Fruit fly (Drosophila melanogaster): ENCODE data around the gene CG31121.

CG31121 gene

dm6 chr3R:24934542-24934941, 40.1 kb upstream of the CG31121 start:
- TF ChIP-seq Eip93F (GFP tag; optimal IDR thresholded peaks at IDR 0.05), result no peak
- TF ChIP-seq svp (GFP tag), result no peak
- no peak for TF ChIP-seq Sox15 (GFP tag; optimal IDR thresholded peaks at IDR 0.05)
- TF ChIP-seq CG34406 (GFP tag; optimal IDR thresholded peaks at IDR 0.05), result no peak
- no peak for TF ChIP-seq Eip78C (GFP tag)
- TF ChIP-seq CG8319 (GFP tag; optimal IDR thresholded peaks at IDR 0.05), result no peak
- no peak for TF ChIP-seq dsx (GFP tag; optimal IDR thresholded peaks at IDR 0.05; ENCODE audit: poor library complexity, severe bottlenecking)
- TF ChIP-seq Smox (GFP tag; optimal IDR thresholded peaks at IDR 0.05), result no peak
- no peak for TF ChIP-seq CG3919 (GFP tag; optimal IDR thresholded peaks at IDR 0.05)
- TF ChIP-seq esn (GFP tag; optimal IDR thresholded peaks at IDR 0.05), result no peak
- no peak for TF ChIP-seq ss (GFP tag; optimal IDR thresholded peaks at IDR 0.05)
- TF ChIP-seq Hr38 (GFP tag; optimal IDR thresholded peaks at IDR 0.05), result no peak
- TF ChIP-seq CG6163 (GFP tag; IDR thresholded peaks at IDR 0.05), result no peak
- no peak for TF ChIP-seq CG6792 (GFP tag; optimal IDR thresholded peaks at IDR 0.05)
- TF ChIP-seq CG11762 (GFP tag; optimal IDR thresholded peaks at IDR 0.05; ENCODE audit: insufficient read depth), result no peak
- no peak for TF ChIP-seq Blimp-1 (GFP tag; optimal IDR thresholded peaks at IDR 0.05)

dm6 chr3R:24931856-24932255, 37.5 kb upstream of the CG31121 start, which contains the start of gene CG11771:
Gene CG11771 (plus strand): TSS chr3R:24932010.
- TF ChIP-seq CG7368 (GFP tag; optimal IDR thresholded peaks at IDR 0.05) (no peak), Ets96B (tag; optimal IDR thresholded peaks at IDR 0.05) (no peak), CG10631 (GFP tag; optimal IDR thresholded peaks at IDR 0.05) (no peak), CG6808 (GFP tag; optimal IDR thresholded peaks at IDR 0.05) (no peak), Sox14 (GFP tag; optimal IDR thresholded peaks at IDR 0.05) (no peak), achi (GFP tag; optimal IDR thresholded peaks at IDR 0.05) (peak; percentile 95), CG1621 (tag; optimal IDR thresholded peaks at IDR 0.05) (peak; percentile 39), Sox102F (GFP tag; optimal IDR thresholded peaks at IDR 0.05) (no peak), CG3032 (tag; optimal IDR thresholded peaks at IDR 0.05) (no peak), CG6854 (GFP tag; optimal IDR thresholded peaks at IDR 0.05) (no peak), CG11762 (GFP tag; optimal IDR thresholded peaks at IDR 0.05; ENCODE audit: insufficient read depth) (no peak), CG3919 (GFP tag; optimal IDR thresholded peaks at IDR 0.05) (no peak), OdsH (GFP tag; optimal IDR thresholded peaks at IDR 0.05) (no peak), dsx (GFP tag; optimal IDR thresholded peaks at IDR 0.05; ENCODE audit: poor library complexity, severe bottlenecking) (no peak), CG15336 (GFP tag; IDR thresholded peaks at IDR 0.05) (no peak), net (GFP tag; optimal IDR thresholded peaks at IDR 0.05) (no peak), svp (GFP tag) (no peak)

dm6 chr3R:24926752-24927320, 32.4 kb upstream of the CG31121 start:
- TF ChIP-seq achi (GFP tag; optimal IDR thresholded peaks at IDR 0.05) (peak; percentile 16), cyc (GFP tag; optimal IDR thresholded peaks at IDR 0.05) (no peak)

DNA sequence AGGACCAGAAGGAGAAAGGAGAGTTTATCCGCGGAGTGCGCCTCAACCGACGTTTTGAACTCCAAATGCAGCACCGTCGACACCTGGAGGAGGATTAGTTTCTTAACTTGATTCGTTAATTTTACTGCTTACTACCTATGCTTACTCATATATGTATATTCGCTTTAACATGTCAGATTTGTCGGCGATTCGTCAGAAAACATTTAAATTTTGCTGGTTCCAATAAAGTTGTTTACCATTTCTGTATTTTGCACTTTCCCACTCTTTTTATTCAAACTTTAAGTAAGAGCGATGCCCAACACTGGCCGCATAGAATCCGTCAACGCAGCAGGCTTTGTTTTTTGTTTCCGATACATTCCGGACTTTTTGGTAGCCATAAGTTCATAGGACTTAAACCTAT, 30.5 kb upstream of the CG31121 start, which contains the start of gene Trf4-2:
Gene Trf4-2 (plus strand): TSS at position 301 of the 400 bp plus-strand sequence.
- TF ChIP-seq CG15336 (GFP tag; IDR thresholded peaks at IDR 0.05) (no peak), Ets96B (tag; optimal IDR thresholded peaks at IDR 0.05) (no peak), CG6808 (GFP tag; optimal IDR thresholded peaks at IDR 0.05) (no peak), topi (GFP tag; optimal IDR thresholded peaks at IDR 0.05) (no peak)

DNA sequence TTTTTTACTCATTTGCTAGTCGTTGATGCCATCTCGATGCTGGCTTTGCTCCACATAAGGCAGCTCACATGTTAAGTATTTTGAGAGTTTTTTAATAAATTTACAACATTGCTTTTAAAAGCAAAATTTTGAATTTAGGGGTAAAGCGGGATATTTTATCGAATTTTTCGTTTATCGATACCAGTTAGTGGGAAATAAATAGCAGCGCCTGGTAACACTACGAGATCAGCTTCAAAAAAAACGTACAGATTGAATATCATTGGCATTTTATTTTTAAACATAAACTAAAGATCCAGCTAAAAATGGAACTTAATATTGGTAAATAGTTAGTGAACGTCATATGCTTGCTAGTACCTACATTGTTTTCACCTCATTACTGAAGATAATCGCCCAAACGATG, 27.9 kb upstream of the CG31121 start, which contains the start of gene Mink:
Gene Mink (plus strand): TSS at position 204 of the 400 bp plus-strand sequence.
- TF ChIP-seq Sox15 (GFP tag; optimal IDR thresholded peaks at IDR 0.05), result no peak

Measured in whole organism, prepupa.